Fruit fly (Drosophila melanogaster) whole organism, embryonic: ENCODE results near the gene CG15141.
A peak's percentile ranks its signal among the peaks of the same experiment; 100 is the strongest.

Source experiments
- CG10366 ChIP-seq: fragments of 200-800 bp; sonication (Bioruptor generic); IDR thresholded peaks from 2 replicates; pipeline ENCODE4 v1.3.6; 2022; ENCODE audit warnings: missing biosample characterization, missing genetic modification characterization
- CG10565 ChIP-seq: fragments of 200-800 bp; sonication (Bioruptor generic); optimal IDR thresholded peaks from 3 replicates; lab custom pipeline; 2016; ENCODE audit warnings: missing biosample characterization, mild to moderate bottlenecking, missing genetic modification characterization
- CG11398 ChIP-seq: fragments of 200-800 bp; sonication (Bioruptor generic); optimal IDR thresholded peaks from 2 replicates; lab custom pipeline; 2016; ENCODE audit warnings: missing biosample characterization, missing genetic modification characterization
- CG12071 ChIP-seq: fragments of 200-800 bp; sonication (Bioruptor generic); optimal IDR thresholded peaks from 3 replicates; lab custom pipeline; 2018; ENCODE audit warnings: missing biosample characterization, mild to moderate bottlenecking, missing genetic modification characterization
- CG12236 ChIP-seq: fragments of 200-800 bp; sonication (Bioruptor generic); optimal IDR thresholded peaks from 2 replicates; lab custom pipeline; 2016; ENCODE audit warnings: missing biosample characterization, missing genetic modification characterization
- CG12659 ChIP-seq: fragments of 200-800 bp; sonication (Bioruptor generic); optimal IDR thresholded peaks from 3 replicates; lab custom pipeline; 2017; ENCODE audit warnings: mild to moderate bottlenecking, missing biosample characterization, missing genetic modification reagents, missing genetic modification characterization
- CG14050 ChIP-seq: fragments of 200-800 bp; sonication (Bioruptor generic); IDR thresholded peaks from 3 replicates; pipeline ENCODE4 v1.3.6; 2022; ENCODE audit warnings: missing biosample characterization, missing genetic modification characterization
- CG15073 ChIP-seq: fragments of 200-800 bp; sonication (Bioruptor generic); optimal IDR thresholded peaks from 2 replicates; lab custom pipeline; 2016; ENCODE audit warnings: missing biosample characterization, missing genetic modification characterization
- CG16779 ChIP-seq: fragments of 200-800 bp; sonication (Bioruptor generic); IDR thresholded peaks from 2 replicates; pipeline ENCODE4 v1.3.6; 2022; ENCODE audit warnings: missing biosample characterization, missing genetic modification characterization
- CG16815 ChIP-seq: fragments of 200-800 bp; sonication (Bioruptor generic); optimal IDR thresholded peaks from 3 replicates; lab custom pipeline; 2017; ENCODE audit warnings: missing biosample characterization, mild to moderate bottlenecking, missing genetic modification characterization
- CG17385 ChIP-seq: fragments of 200-800 bp; sonication (Bioruptor generic); optimal IDR thresholded peaks from 3 replicates; lab custom pipeline; 2018; ENCODE audit warnings: missing biosample characterization, mild to moderate bottlenecking, missing genetic modification characterization
- CG17802 ChIP-seq: fragments of 200-800 bp; sonication (Bioruptor generic); optimal IDR thresholded peaks from 2 replicates; lab custom pipeline; 2018; ENCODE audit warnings: missing biosample characterization, mild to moderate bottlenecking, missing genetic modification characterization, moderate library complexity
- CG18619 ChIP-seq: fragments of 200-800 bp; sonication (Bioruptor generic); optimal IDR thresholded peaks from 3 replicates; lab custom pipeline; 2017; ENCODE audit warnings: missing biosample characterization, mild to moderate bottlenecking, missing genetic modification characterization
- CG3065 ChIP-seq: fragments of 200-800 bp; sonication (Bioruptor generic); optimal IDR thresholded peaks from 2 replicates; lab custom pipeline; 2016; ENCODE audit warnings: missing biosample characterization, missing genetic modification characterization
- CG32767 ChIP-seq: fragments of 200-800 bp; sonication (Bioruptor generic); IDR thresholded peaks from 2 replicates; pipeline ENCODE4 v1.3.6; 2022; ENCODE audit warnings: missing biosample characterization, missing genetic modification characterization
- CG3726 ChIP-seq: fragments of 200-800 bp; sonication (Bioruptor generic); IDR thresholded peaks from 3 replicates; pipeline ENCODE4, ENCODE4 v1.3.6; 2022; ENCODE audit warnings: missing biosample characterization, missing genetic modification characterization
- CG3838 ChIP-seq: fragments of 200-800 bp; sonication (Bioruptor generic); optimal IDR thresholded peaks from 3 replicates; lab custom pipeline; 2016; ENCODE audit warnings: missing biosample characterization, missing genetic modification characterization
- CG3847 ChIP-seq: fragments of 200-800 bp; sonication (Bioruptor generic); IDR thresholded peaks from 2 replicates; pipeline ENCODE4 v1.3.6; 2022; ENCODE audit warnings: missing biosample characterization, missing genetic modification characterization
- CG4617 ChIP-seq: fragments of 200-800 bp; sonication (Bioruptor generic); optimal IDR thresholded peaks from 3 replicates; lab custom pipeline; 2016; ENCODE audit warnings: missing biosample characterization, missing genetic modification characterization, borderline replicate concordance
- CG9876 ChIP-seq: fragments of 200-800 bp; sonication (Bioruptor generic); optimal IDR thresholded peaks from 2 replicates; lab custom pipeline; 2016; ENCODE audit warnings: missing biosample characterization, missing genetic modification characterization
- CTCF ChIP-seq: fragments of 200-800 bp; sonication (Bioruptor generic); optimal IDR thresholded peaks from 2 replicates; lab custom pipeline; 2017; ENCODE audit warnings: missing biosample characterization, mild to moderate bottlenecking, missing genetic modification characterization, moderate library complexity
- D19B ChIP-seq: fragments of 200-800 bp; sonication (Bioruptor generic); optimal IDR thresholded peaks from 2 replicates; lab custom pipeline; 2017; ENCODE audit warnings: missing biosample characterization, mild to moderate bottlenecking, missing genetic modification characterization
- E2f1 ChIP-seq: fragments of 200-800 bp; sonication (Bioruptor generic); IDR thresholded peaks from 2 replicates; pipeline ENCODE4 v1.3.6; 2022; ENCODE audit warnings: missing biosample characterization, missing genetic modification characterization
- Fer2 ChIP-seq: fragments of 200-800 bp; sonication (Bioruptor generic); optimal IDR thresholded peaks from 2 replicates; lab custom pipeline; 2018; ENCODE audit warnings: missing biosample characterization, mild to moderate bottlenecking, missing genetic modification characterization, moderate library complexity
- H15 ChIP-seq: fragments of 200-800 bp; sonication (Bioruptor generic); IDR thresholded peaks from 3 replicates; pipeline ENCODE4 v1.3.6; 2022; ENCODE audit warnings: missing biosample characterization, missing genetic modification characterization
- Jarid2 ChIP-seq: fragments of 200-800 bp; sonication (Bioruptor generic); optimal IDR thresholded peaks from 3 replicates; lab custom pipeline; 2017; ENCODE audit warnings: mild to moderate bottlenecking, missing biosample characterization, missing genetic modification reagents, missing genetic modification characterization
- Mes4 ChIP-seq: fragments of 200-800 bp; sonication (Bioruptor generic); optimal IDR thresholded peaks from 2 replicates; lab custom pipeline; 2016; ENCODE audit warnings: missing biosample characterization, missing genetic modification characterization
- Neu2 ChIP-seq: fragments of 200-800 bp; sonication (Bioruptor generic); optimal IDR thresholded peaks from 3 replicates; lab custom pipeline; 2016; ENCODE audit warnings: missing biosample characterization, missing genetic modification characterization, borderline replicate concordance
- Nf-YA ChIP-seq: fragments of 200-800 bp; sonication (Bioruptor generic); IDR thresholded peaks from 2 replicates; pipeline ENCODE4 v1.3.6; 2022; ENCODE audit warnings: missing biosample characterization, missing genetic modification characterization
- Six4 ChIP-seq: fragments of 200-800 bp; sonication (Bioruptor generic); optimal IDR thresholded peaks from 2 replicates; lab custom pipeline; 2016; ENCODE audit warnings: missing biosample characterization, missing genetic modification characterization
- Sry-β ChIP-seq: fragments of 200-800 bp; sonication (Bioruptor generic); optimal IDR thresholded peaks from 2 replicates; lab custom pipeline; 2018; ENCODE audit warnings: missing biosample characterization, mild to moderate bottlenecking, missing genetic modification characterization, moderate library complexity
- Usf ChIP-seq: fragments of 200-800 bp; sonication (Bioruptor generic); optimal IDR thresholded peaks from 2 replicates; lab custom pipeline; 2017; ENCODE audit warnings: missing genotype, missing biosample characterization, missing genetic modification characterization
- bab2 ChIP-seq: fragments of 200-800 bp; sonication (Bioruptor generic); optimal IDR thresholded peaks from 2 replicates; lab custom pipeline; 2016; ENCODE audit warnings: missing biosample characterization, missing genetic modification characterization
- bsh ChIP-seq, 2 experiments: fragments of 200-800 bp; sonication (Bioruptor generic); optimal IDR thresholded peaks; 2 replicates each; lab custom pipeline; 2017 to 2018; ENCODE audit warnings: mild to moderate bottlenecking in 2 of 2, missing biosample characterization in 2 of 2, missing genetic modification characterization in 2 of 2, moderate library complexity in 1 of 2
- dan ChIP-seq: fragments of 200-800 bp; sonication (Bioruptor generic); IDR thresholded peaks from 2 replicates; pipeline ENCODE4 v1.3.6; 2022; ENCODE audit warnings: missing biosample characterization, missing genetic modification characterization
- eve ChIP-seq, 2 experiments: fragments of >200 bp; optimal IDR thresholded peaks; 2 replicates each; lab custom pipeline; 2017; ENCODE audit warnings: missing biosample characterization in 2 of 2, missing genetic modification characterization in 2 of 2
- fd96Cb ChIP-seq: fragments of 200-800 bp; sonication (Bioruptor generic); optimal IDR thresholded peaks from 2 replicates; lab custom pipeline; 2018; ENCODE audit warnings: missing biosample characterization, mild to moderate bottlenecking, missing genetic modification characterization, moderate library complexity
- gcm2 ChIP-seq: fragments of 200-800 bp; sonication (Bioruptor generic); optimal IDR thresholded peaks from 2 replicates; lab custom pipeline; 2016; ENCODE audit warnings: missing biosample characterization, missing genetic modification characterization
- gsb-n ChIP-seq: fragments of 200-800 bp; sonication (Bioruptor generic); optimal IDR thresholded peaks from 3 replicates; lab custom pipeline; 2018; ENCODE audit warnings: missing biosample characterization, mild to moderate bottlenecking, missing genetic modification characterization
- hb ChIP-seq: fragments of 200-800 bp; sonication (Bioruptor generic); IDR thresholded peaks from 3 replicates; pipeline ENCODE4 v1.3.6; 2022; ENCODE audit warnings: missing biosample characterization, missing genetic modification characterization; ENCODE audit not compliant: partially characterized antibody
- inv ChIP-seq: fragments of 200-800 bp; sonication (Bioruptor generic); IDR thresholded peaks from 2 replicates; pipeline ENCODE4 v1.3.6; 2022; ENCODE audit warnings: missing biosample characterization, missing genetic modification characterization; ENCODE audit not compliant: partially characterized antibody
- lilli ChIP-seq: fragments of 200-800 bp; sonication (Bioruptor generic); optimal IDR thresholded peaks from 3 replicates; lab custom pipeline; 2016; ENCODE audit warnings: missing biosample characterization, missing genetic modification characterization
- lov ChIP-seq, 2 experiments: fragments of 200-800 bp in 1 of 2; fragments of >200 bp in 1 of 2; sonication (Bioruptor generic) in 1 of 2; IDR thresholded peaks in 1 of 2; optimal IDR thresholded peaks in 1 of 2; 2 replicates in 1 of 2; 3 replicates in 1 of 2; pipeline versions ENCODE4 v1.3.6 to Lab custom; 2017 to 2022; ENCODE audit warnings: missing biosample characterization in 1 of 2, missing genetic modification characterization in 1 of 2
- org-1 ChIP-seq: fragments of 200-800 bp; sonication (Bioruptor generic); optimal IDR thresholded peaks from 2 replicates; lab custom pipeline; 2017; ENCODE audit warnings: missing biosample characterization, missing genetic modification characterization
- pnt ChIP-seq: fragments of 200-800 bp; sonication (Bioruptor generic); optimal IDR thresholded peaks from 3 replicates; lab custom pipeline; 2016; ENCODE audit warnings: missing biosample characterization, missing genetic modification characterization
- sd ChIP-seq: fragments of 200-800 bp; sonication (Bioruptor generic); optimal IDR thresholded peaks from 3 replicates; lab custom pipeline; 2018; ENCODE audit warnings: missing biosample characterization, mild to moderate bottlenecking, missing genetic modification characterization, moderate library complexity
- sens ChIP-seq: fragments of 200-800 bp; sonication (Bioruptor generic); peaks from one replicate; lab custom pipeline; 2016; ENCODE audit warnings: missing biosample characterization, missing genetic modification characterization
- tin ChIP-seq: fragments of 200-800 bp; sonication (Bioruptor generic); optimal IDR thresholded peaks from 3 replicates; lab custom pipeline; 2016; ENCODE audit warnings: missing biosample characterization, missing genetic modification characterization
- trh ChIP-seq: fragments of 200-800 bp; sonication (Bioruptor generic); optimal IDR thresholded peaks from 2 replicates; lab custom pipeline; 2016; ENCODE audit warnings: missing biosample characterization, missing genetic modification characterization
- wek ChIP-seq: fragments of 200-800 bp; sonication (Bioruptor generic); optimal IDR thresholded peaks from 3 replicates; lab custom pipeline; 2018; ENCODE audit warnings: missing biosample characterization, mild to moderate bottlenecking, missing genetic modification characterization, moderate library complexity
- zf30C ChIP-seq: fragments of 200-800 bp; sonication (Bioruptor generic); optimal IDR thresholded peaks from 3 replicates; lab custom pipeline; 2018; ENCODE audit warnings: missing biosample characterization, mild to moderate bottlenecking, missing genetic modification characterization

Gene CG15141

dm6 chr2L:17410358-17410757 lies at the start of gene CG15141, which contains the start of gene Polr2J (continued):
- TF ChIP-seq Mes4 (peak; percentile 63), CG3065 (GFP tag; lab: Kevin White, UChicago) (peak; percentile 44), org-1 (GFP tag; lab: Kevin White, UChicago) (peak; percentile 19), CG3726 (GFP tag; lab: Robert Waterston, UW) (peak; percentile 68; the same call in 2 of the 3 replicates), H15 (peak; percentile 88), Sry-β (GFP tag; lab: Kevin White, UChicago) (peak; percentile 93), CG4617 (GFP tag; lab: Kevin White, UChicago) (peak; percentile 89), inv (GFP tag; lab: Robert Waterston, UW) (peak; percentile 82), Neu2 (GFP tag; lab: Kevin White, UChicago) (no peak), eve (GFP tag; optimal IDR thresholded peaks at IDR 0.05; lab: Kevin White, UChicago) (no peak), lilli (peak; percentile 93), CG12659 (peak; percentile 90), CG17385 (GFP tag; lab: Kevin White, UChicago) (peak; percentile 70), tin (GFP tag; lab: Kevin White, UChicago) (peak; percentile 85), sd (tag; lab: Kevin White, UChicago) (no peak), sens (GFP tag; lab: Kevin White, UChicago) (no peak), pnt (GFP tag; lab: Kevin White, UChicago) (peak; percentile 51), CG16779 (GFP tag; lab: Robert Waterston, UW) (peak; percentile 27; the same call in 1 of the 2 replicates), bab2 (GFP tag; lab: Kevin White, UChicago) (peak; percentile 81), lov (optimal IDR thresholded peaks at IDR 0.05; lab: Kevin White, UChicago) (no peak), lov (GFP tag; IDR thresholded peaks at IDR 0.05; lab: Robert Waterston, UW) (0 out of 3 replicates have a peak, but pooled peaks have one; percentile 63), CG10366 (GFP tag; lab: Robert Waterston, UW) (peak; percentile 87), Six4 (GFP tag; lab: Kevin White, UChicago) (peak; percentile 63), Usf (peak; percentile 69), dan (GFP tag; lab: Robert Waterston, UW) (no peak), D19B (GFP tag; lab: Kevin White, UChicago) (peak; percentile 71), CG3847 (GFP tag; lab: Robert Waterston, UW) (peak; percentile 94), CG12071 (GFP tag; lab: Kevin White, UChicago) (no peak), CG32767 (GFP tag; lab: Robert Waterston, UW) (no peak; the same call in 1 of the 2 replicates), trh (GFP tag; lab: Kevin White, UChicago) (peak; percentile 66), CG12236 (no peak), CG10565 (GFP tag; lab: Kevin White, UChicago) (peak; percentile 15), Jarid2 (GFP tag; lab: Kevin White, UChicago) (no peak), CTCF (GFP tag; lab: Kevin White, UChicago) (no peak), gsb-n (tag; lab: Kevin White, UChicago) (no peak), fd96Cb (tag; lab: Kevin White, UChicago) (peak; percentile 81), gcm2 (no peak), CG15073 (peak; percentile 10), Nf-YA (no peak; the same call in 1 of the 2 replicates), CG3838 (GFP tag; lab: Kevin White, UChicago) (peak; percentile 68), CG17802 (tag; lab: Kevin White, UChicago) (peak; percentile 59), CG18619 (GFP tag; lab: Kevin White, UChicago) (peak; percentile 77), bsh (GFP tag; optimal IDR thresholded peaks at IDR 0.05; lab: Kevin White, UChicago) (peak in 1 of 2 experiments; percentile 82), CG9876 (GFP tag; lab: Kevin White, UChicago) (peak; percentile 41), zf30C (no peak), CG14050 (GFP tag; lab: Robert Waterston, UW) (peak; percentile 74; the same call in 2 of the 3 replicates), CG16815 (peak; percentile 87), CG11398 (peak; percentile 25), E2f1 (GFP tag; lab: Robert Waterston, UW) (peak; percentile 83), hb (GFP tag; lab: Robert Waterston, UW) (peak; percentile 69; the same call in 2 of the 3 replicates), wek (GFP tag; lab: Kevin White, UChicago) (no peak), Fer2 (peak; percentile 66)
